Fruit fly (Drosophila melanogaster): Measurements from ENCODE around the gene CG5071.

DNA sequence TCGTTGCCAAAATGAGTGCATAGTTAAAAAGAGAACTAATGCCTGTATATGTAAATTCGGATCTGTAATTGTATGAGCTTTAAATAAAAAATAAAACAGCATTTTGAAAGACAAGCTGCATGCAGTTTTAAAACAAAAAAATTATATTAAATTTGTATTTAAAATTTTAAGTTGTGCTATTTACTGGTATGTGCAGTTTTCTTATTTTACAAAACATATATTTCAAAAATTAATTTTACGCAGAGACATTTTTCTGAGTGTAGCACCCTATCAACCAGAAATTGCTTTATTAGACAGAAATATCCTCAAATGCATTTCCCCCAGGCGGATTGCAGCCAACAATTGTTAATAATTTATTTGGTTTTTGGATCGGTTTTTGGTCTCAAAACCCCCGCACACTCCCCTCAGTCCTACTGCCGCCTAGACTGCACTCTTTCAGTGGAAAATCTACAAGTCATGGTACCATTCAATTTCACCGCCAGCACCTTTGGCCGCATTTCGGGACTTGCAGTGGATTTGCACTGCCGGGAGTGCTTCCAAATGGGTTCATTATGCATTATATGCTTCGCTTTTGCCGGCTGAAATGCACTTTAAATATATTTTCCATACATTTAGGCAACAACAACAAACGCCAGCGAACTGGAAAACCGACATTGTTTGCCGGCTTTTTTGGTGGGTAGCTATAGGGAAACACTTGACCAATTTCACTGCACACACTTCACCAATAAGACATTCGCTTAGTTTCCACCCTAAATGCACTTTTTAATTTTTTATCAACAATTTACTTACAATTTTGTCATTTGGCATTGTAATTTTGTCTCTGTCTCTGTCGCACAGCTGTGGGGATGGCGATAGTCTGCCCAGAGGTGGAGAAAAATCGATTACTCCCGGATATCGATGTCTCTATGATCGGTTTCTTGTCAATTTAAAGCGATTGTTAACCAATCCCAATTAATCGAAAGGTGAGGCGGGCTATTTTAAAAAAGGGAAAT, 5.9 kb downstream of the CG5071 start, which contains the start of gene Npl4:
- TF ChIP-seq pan (optimal IDR thresholded peaks at IDR 0.05): no peak
- no peak for TF ChIP-seq EcR (GFP tag; optimal IDR thresholded peaks at IDR 0.05)
- TF ChIP-seq Dll (optimal IDR thresholded peaks at IDR 0.05): no peak
- no peak for TF ChIP-seq usp (GFP tag; optimal IDR thresholded peaks at IDR 0.05)
- no peak for TF ChIP-seq psq (optimal IDR thresholded peaks at IDR 0.05)
- no peak for TF ChIP-seq CG8478 (optimal IDR thresholded peaks at IDR 0.05)
